Worm (Caenorhabditis elegans) whole organism, late embryonic: ENCODE results near the gene ebax-1.
"Not testable (repeated sequence)": the region's sequence is repeated elsewhere in the genome, so short reads cannot be mapped to it uniquely, and the experiment has no call there.

ENCODE experiments used
- C08G9.2 ChIP-seq: sonication (generic microtip); optimal IDR thresholded peaks from 2 replicates; lab custom pipeline; 2016; ENCODE audit warnings: mild to moderate bottlenecking, missing genetic modification characterization, moderate library complexity, missing compliant biosample characterization
- F13H6.1 ChIP-seq: sonication (generic microtip); optimal IDR thresholded peaks from 2 replicates; lab custom pipeline; 2016; ENCODE audit warnings: missing genetic modification characterization, missing compliant biosample characterization
- ahr-1 ChIP-seq: sonication (generic microtip); optimal IDR thresholded peaks from 2 replicates; lab custom pipeline; 2016; ENCODE audit warnings: missing genetic modification characterization, missing compliant biosample characterization
- ama-1 ChIP-seq: fragments of 150-350 bp; optimal IDR thresholded peaks from 2 replicates; lab custom pipeline; 2014
- ets-4 ChIP-seq: sonication (generic microtip); optimal IDR thresholded peaks from 2 replicates; lab custom pipeline; 2016; ENCODE audit warnings: missing genetic modification characterization, missing compliant biosample characterization
- hlh-13 ChIP-seq: fragments of 200-800 bp; sonication (Bioruptor generic); optimal IDR thresholded peaks from 2 replicates; lab custom pipeline; 2018; ENCODE audit warnings: mild to moderate bottlenecking, missing genetic modification characterization, missing compliant biosample characterization
- hlh-8 ChIP-seq: sonication (generic microtip); optimal IDR thresholded peaks from 2 replicates; lab custom pipeline; 2016; ENCODE audit warnings: missing genotype, missing genetic modification characterization, missing compliant biosample characterization
- nhr-11 ChIP-seq: fragments of 150-350 bp; optimal IDR thresholded peaks from 2 replicates; lab custom pipeline; 2014; ENCODE audit warnings: missing biosample characterization, missing genetic modification characterization
- npax-4 ChIP-seq: sonication (generic microtip); optimal IDR thresholded peaks from 2 replicates; lab custom pipeline; 2016; ENCODE audit warnings: missing genetic modification characterization, missing compliant biosample characterization
- pha-4 ChIP-seq: fragments of 150-350 bp; optimal IDR thresholded peaks from 2 replicates; lab custom pipeline; 2018; ENCODE audit warnings: missing biosample characterization, missing genetic modification reagents, missing genetic modification characterization
- ref-2 ChIP-seq: sonication (generic microtip); optimal IDR thresholded peaks from 2 replicates; lab custom pipeline; 2016; ENCODE audit warnings: missing genetic modification characterization, missing compliant biosample characterization
- rnt-1 ChIP-seq: sonication (generic microtip); optimal IDR thresholded peaks from 2 replicates; lab custom pipeline; 2016; ENCODE audit warnings: missing genetic modification characterization, missing compliant biosample characterization
- sox-4 ChIP-seq: sonication (generic microtip); optimal IDR thresholded peaks from 2 replicates; lab custom pipeline; 2017; ENCODE audit warnings: mild to moderate bottlenecking, missing genetic modification characterization, inconsistent platforms, missing compliant biosample characterization

DNA sequence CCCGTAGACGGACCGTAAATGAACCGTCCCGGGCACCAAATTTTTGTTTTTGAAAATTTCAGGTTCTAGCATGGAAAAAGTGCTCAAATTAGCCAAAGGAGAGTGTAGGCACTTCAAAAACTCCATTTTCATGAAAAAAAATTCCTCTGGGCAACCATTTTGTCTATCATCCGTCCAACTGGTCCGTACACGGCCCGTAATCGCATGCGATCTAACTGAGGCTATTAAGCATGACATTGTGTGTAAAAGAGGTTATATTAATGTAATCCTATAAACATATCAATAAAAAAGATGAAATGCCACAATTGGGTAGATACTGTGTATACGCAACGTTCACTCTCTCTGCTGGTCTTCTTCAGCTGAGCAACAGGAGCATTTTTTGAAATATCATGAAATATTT, 35.9 kb downstream of the ebax-1 start, which contains the start of gene R09E10.1:
- TF ChIP-seq rnt-1 (tag; lab: Kevin White, UChicago); pha-4; sox-4; ref-2 (tag; lab: Kevin White, UChicago); hlh-13 (GFP tag; lab: Kevin White, UChicago); ets-4 (tag; lab: Kevin White, UChicago); C08G9.2 (tag; lab: Kevin White, UChicago); ama-1; npax-4 (tag; lab: Kevin White, UChicago); nhr-11 (tag; lab: Kevin White, UChicago); hlh-8 (tag; lab: Kevin White, UChicago); ahr-1 (tag; lab: Kevin White, UChicago); F13H6.1 (tag; lab: Kevin White, UChicago): not testable (repeated sequence)
